Worm (Caenorhabditis elegans) whole organism, L3 larva: Measurements from ENCODE around the gene str-139.

ENCODE experiments used
- ZK546.5 ChIP-seq: sonication (generic microtip); optimal IDR thresholded peaks from 2 replicates; lab custom pipeline; 2017; ENCODE audit warnings: missing biosample characterization, missing genetic modification characterization
- ama-1 ChIP-seq: fragments of 150-350 bp; optimal IDR thresholded peaks from 2 replicates; lab custom pipeline; 2018
- ceh-82 ChIP-seq: fragments of 150-350 bp; optimal IDR thresholded peaks from 2 replicates; lab custom pipeline; 2014; ENCODE audit warnings: missing biosample characterization, missing genetic modification characterization
- egl-27 ChIP-seq: sonication (generic microtip); optimal IDR thresholded peaks from 4 replicates; lab custom pipeline; 2017; ENCODE audit warnings: missing biosample characterization, missing genetic modification reagents, missing genetic modification characterization
- fos-1 ChIP-seq: fragments of 150-350 bp; optimal IDR thresholded peaks from 2 replicates; lab custom pipeline; 2014; ENCODE audit warnings: missing biosample characterization, missing genetic modification characterization
- lin-39 ChIP-seq: fragments of 150-350 bp; optimal IDR thresholded peaks from 2 replicates; lab custom pipeline; 2018; ENCODE audit warnings: missing biosample characterization, missing genetic modification reagents, missing genetic modification characterization
- pqm-1 ChIP-seq: fragments of 150-350 bp; optimal IDR thresholded peaks from 2 replicates; lab custom pipeline; 2017; ENCODE audit warnings: missing biosample characterization, missing genetic modification characterization, inconsistent platforms
- unc-39 ChIP-seq: sonication (generic microtip); optimal IDR thresholded peaks from 4 replicates; lab custom pipeline; 2017; ENCODE audit warnings: missing biosample characterization, missing genetic modification characterization
- ztf-11 ChIP-seq: fragments of 150-350 bp; optimal IDR thresholded peaks from 2 replicates; lab custom pipeline; 2014; ENCODE audit warnings: missing biosample characterization, missing genetic modification characterization
- ztf-4 ChIP-seq: fragments of 150-350 bp; optimal IDR thresholded peaks from 2 replicates; lab custom pipeline; 2014; ENCODE audit warnings: missing biosample characterization, missing genetic modification characterization

- no peak for TF ChIP-seq ztf-11 (tag; lab: Kevin White, UChicago)
- TF ChIP-seq ama-1 = no peak
- no peak for TF ChIP-seq ZK546.5
- no peak for TF ChIP-seq ztf-4 (tag; lab: Kevin White, UChicago)
- TF ChIP-seq ceh-82 = no peak
- TF ChIP-seq pqm-1 (tag; lab: Kevin White, UChicago) = no peak
- no peak for TF ChIP-seq lin-39
- TF ChIP-seq fos-1 = no peak
- no peak for TF ChIP-seq unc-39 (tag; lab: Kevin White, UChicago)
- no peak for TF ChIP-seq egl-27 (tag; lab: Kevin White, UChicago)
These were observed 35.6 kb downstream of the str-139 start, which contains the start of gene F43H9.4 for ce11 chrV:8026343-8026742.
